Fruit fly (Drosophila melanogaster) whole organism, prepupa: Measurements from ENCODE around the gene O-fut2.

Experiments
- CG11762 ChIP-seq: fragments of 200-800 bp; sonication (Bioruptor generic); optimal IDR thresholded peaks from 3 replicates; lab custom pipeline; 2016; ENCODE audit warnings: missing biosample characterization, missing genetic modification characterization; ENCODE audit not compliant: insufficient read depth
- CG3919 ChIP-seq: fragments of 200-800 bp; sonication (Bioruptor generic); optimal IDR thresholded peaks from 3 replicates; lab custom pipeline; 2016; ENCODE audit warnings: missing biosample characterization, missing genetic modification characterization
- CG8119 ChIP-seq: fragments of 200-800 bp; sonication (Bioruptor generic); IDR thresholded peaks from 3 replicates; pipeline ENCODE4 v1.3.6; 2022; ENCODE audit warnings: missing biosample characterization, missing genetic modification characterization
- vri ChIP-seq: fragments of 200-800 bp; sonication (Bioruptor generic); optimal IDR thresholded peaks from 3 replicates; lab custom pipeline; 2016; ENCODE audit warnings: missing biosample characterization, mild to moderate bottlenecking, missing genetic modification characterization

- TF ChIP-seq CG3919 (no peak), vri (no peak), CG8119 (GFP tag; lab: Robert Waterston, UW) (no peak), CG11762 (no peak)
Measured at dm6 chrX:1456954-1457353, 8.8 kb downstream of the O-fut2 start, which contains the start of gene CG14785.
